Worm (Caenorhabditis elegans) whole organism, L3 larva: Measurements from ENCODE around the gene C51E3.6.

ENCODE experiments used
- aly-2 ChIP-seq: fragments of 150-350 bp; optimal IDR thresholded peaks from 2 replicates; lab custom pipeline; 2014; ENCODE audit warnings: missing biosample characterization, missing genetic modification characterization
- ama-1 ChIP-seq: fragments of 150-350 bp; optimal IDR thresholded peaks from 2 replicates; lab custom pipeline; 2018
- fkh-10 ChIP-seq: sonication (generic microtip); optimal IDR thresholded peaks from 2 replicates; lab custom pipeline; 2017; ENCODE audit warnings: missing biosample characterization, missing genetic modification reagents, missing genetic modification characterization
- fos-1 ChIP-seq: fragments of 150-350 bp; optimal IDR thresholded peaks from 2 replicates; lab custom pipeline; 2014; ENCODE audit warnings: missing biosample characterization, missing genetic modification characterization
- lin-15B ChIP-seq: fragments of 150-350 bp; optimal IDR thresholded peaks from 2 replicates; lab custom pipeline; 2014; ENCODE audit warnings: missing biosample characterization, missing genetic modification characterization
- lin-39 ChIP-seq: fragments of 150-350 bp; optimal IDR thresholded peaks from 2 replicates; lab custom pipeline; 2018; ENCODE audit warnings: missing biosample characterization, missing genetic modification reagents, missing genetic modification characterization
- nhr-237 ChIP-seq: fragments of 150-350 bp; optimal IDR thresholded peaks from 2 replicates; lab custom pipeline; 2014; ENCODE audit warnings: missing biosample characterization, missing genetic modification characterization
- skn-1 ChIP-seq: fragments of 150-350 bp; optimal IDR thresholded peaks from 2 replicates; lab custom pipeline; 2014; ENCODE audit warnings: missing biosample characterization, missing genetic modification characterization
- unc-39 ChIP-seq: sonication (generic microtip); optimal IDR thresholded peaks from 4 replicates; lab custom pipeline; 2017; ENCODE audit warnings: missing biosample characterization, missing genetic modification characterization
- ztf-11 ChIP-seq: fragments of 150-350 bp; optimal IDR thresholded peaks from 2 replicates; lab custom pipeline; 2014; ENCODE audit warnings: missing biosample characterization, missing genetic modification characterization
- ztf-4 ChIP-seq: fragments of 150-350 bp; optimal IDR thresholded peaks from 2 replicates; lab custom pipeline; 2014; ENCODE audit warnings: missing biosample characterization, missing genetic modification characterization

DNA sequence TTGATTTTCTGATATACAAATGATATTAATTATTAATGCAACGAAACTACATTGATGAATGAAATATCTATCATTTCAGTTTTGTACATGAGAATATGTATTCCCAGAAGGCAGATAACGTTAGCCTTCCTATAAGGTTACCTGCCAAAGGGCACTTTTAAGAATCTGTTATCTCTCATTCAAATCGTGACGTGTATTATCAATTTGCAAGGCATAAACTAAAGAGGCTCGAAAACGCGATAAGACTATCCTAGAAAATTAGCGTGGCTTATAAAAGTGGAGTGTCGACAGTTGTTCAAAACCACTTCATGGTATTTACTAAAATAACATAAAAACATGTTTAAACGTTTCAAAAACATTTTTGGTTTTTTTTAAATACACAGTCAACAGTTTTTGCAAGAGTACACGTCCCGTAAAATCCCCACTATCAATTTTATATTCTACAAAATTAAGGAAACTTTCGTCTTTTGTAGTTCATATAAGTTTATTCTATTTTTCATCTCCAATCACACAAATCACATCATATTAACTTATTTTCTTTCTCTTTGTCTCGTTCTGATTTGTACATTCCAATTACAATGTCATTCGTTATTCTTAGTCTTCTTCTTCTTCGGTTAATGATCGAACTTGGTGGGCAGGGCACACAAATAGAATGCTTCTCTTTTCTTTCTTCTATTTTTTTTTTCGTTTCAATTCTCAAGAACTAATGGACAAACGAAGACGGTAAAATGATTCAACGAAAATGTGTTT lies 41.3 kb downstream of the C51E3.6 start, which contains the start of gene C08B6.10:
- TF ChIP-seq ztf-4 (tag; lab: Kevin White, UChicago) (no peak), ztf-11 (tag; lab: Kevin White, UChicago) (no peak), unc-39 (tag; lab: Kevin White, UChicago) (no peak), fos-1 (no peak), lin-39 (no peak), ama-1 (lab: Kevin White, UChicago) (no peak), skn-1 (tag; lab: Kevin White, UChicago) (no peak), nhr-237 (tag; lab: Kevin White, UChicago) (no peak), lin-15B (no peak), aly-2 (tag; lab: Kevin White, UChicago) (no peak), fkh-10 (GFP tag; lab: Kevin White, UChicago) (no peak)
